Worm (Caenorhabditis elegans) whole organism, L3 larva: ENCODE measurements around the gene col-38.

ENCODE experiments used
- R02D3.7 ChIP-seq: fragments of 150-350 bp; optimal IDR thresholded peaks from 2 replicates; lab custom pipeline; 2014; ENCODE audit warnings: missing biosample characterization, missing genetic modification characterization
- ZK546.5 ChIP-seq: sonication (generic microtip); optimal IDR thresholded peaks from 2 replicates; lab custom pipeline; 2017; ENCODE audit warnings: missing biosample characterization, missing genetic modification characterization
- aly-2 ChIP-seq: fragments of 150-350 bp; optimal IDR thresholded peaks from 2 replicates; lab custom pipeline; 2014; ENCODE audit warnings: missing biosample characterization, missing genetic modification characterization
- ama-1 ChIP-seq: fragments of 150-350 bp; optimal IDR thresholded peaks from 2 replicates; lab custom pipeline; 2018
- ceh-16 ChIP-seq: sonication (generic microtip); optimal IDR thresholded peaks from 2 replicates; lab custom pipeline; 2017; ENCODE audit warnings: missing biosample characterization, missing genetic modification characterization
- ceh-28 ChIP-seq: fragments of 150-350 bp; optimal IDR thresholded peaks from 2 replicates; lab custom pipeline; 2014; ENCODE audit warnings: missing biosample characterization, missing genetic modification reagents, missing genetic modification characterization
- ceh-82 ChIP-seq: fragments of 150-350 bp; optimal IDR thresholded peaks from 2 replicates; lab custom pipeline; 2014; ENCODE audit warnings: missing biosample characterization, missing genetic modification characterization
- ceh-9 ChIP-seq: sonication (generic microtip); optimal IDR thresholded peaks from 2 replicates; lab custom pipeline; 2018; ENCODE audit warnings: missing biosample characterization, missing genetic modification characterization
- daf-12 ChIP-seq: fragments of 150-350 bp; optimal IDR thresholded peaks from 2 replicates; lab custom pipeline; 2014; ENCODE audit warnings: missing biosample characterization, missing genetic modification reagents, missing genetic modification characterization
- egl-27 ChIP-seq: sonication (generic microtip); optimal IDR thresholded peaks from 4 replicates; lab custom pipeline; 2017; ENCODE audit warnings: missing biosample characterization, missing genetic modification reagents, missing genetic modification characterization
- elt-1 ChIP-seq: fragments of 150-350 bp; optimal IDR thresholded peaks from 2 replicates; lab custom pipeline; 2014; ENCODE audit warnings: missing biosample characterization, missing genetic modification characterization
- elt-2 ChIP-seq: sonication (generic microtip); optimal IDR thresholded peaks from 2 replicates; lab custom pipeline; 2016; ENCODE audit warnings: missing genetic modification reagents, mild to moderate bottlenecking, missing genetic modification characterization, missing compliant biosample characterization
- elt-3 ChIP-seq, 3 experiments: fragments of 150-350 bp in 1 of 3; sonication (generic microtip) in 2 of 3; optimal IDR thresholded peaks; 2 replicates in 2 of 3; 4 replicates in 1 of 3; lab custom pipeline; 2014 to 2017; ENCODE audit warnings: missing biosample characterization in 3 of 3, missing genetic modification characterization in 3 of 3
- eor-1 ChIP-seq, 2 experiments: fragments of 150-350 bp; optimal IDR thresholded peaks; 2 replicates each; lab custom pipeline; 2014 to 2018; ENCODE audit warnings: missing biosample characterization in 2 of 2, missing genetic modification characterization in 2 of 2
- fkh-10 ChIP-seq: sonication (generic microtip); optimal IDR thresholded peaks from 2 replicates; lab custom pipeline; 2017; ENCODE audit warnings: missing biosample characterization, missing genetic modification reagents, missing genetic modification characterization
- fkh-2 ChIP-seq: fragments of 150-350 bp; optimal IDR thresholded peaks from 2 replicates; lab custom pipeline; 2014; ENCODE audit warnings: missing biosample characterization, missing genetic modification reagents, missing genetic modification characterization
- fos-1 ChIP-seq: fragments of 150-350 bp; optimal IDR thresholded peaks from 2 replicates; lab custom pipeline; 2014; ENCODE audit warnings: missing biosample characterization, missing genetic modification characterization
- hmg-11 ChIP-seq: sonication (generic microtip); optimal IDR thresholded peaks from 2 replicates; lab custom pipeline; 2016; ENCODE audit warnings: missing genetic modification characterization, missing compliant biosample characterization
- jun-1 ChIP-seq: fragments of 150-350 bp; optimal IDR thresholded peaks from 2 replicates; lab custom pipeline; 2014; ENCODE audit warnings: missing biosample characterization, missing genetic modification reagents, missing genetic modification characterization
- lin-15B ChIP-seq: fragments of 150-350 bp; optimal IDR thresholded peaks from 2 replicates; lab custom pipeline; 2014; ENCODE audit warnings: missing biosample characterization, missing genetic modification characterization
- lin-39 ChIP-seq: fragments of 150-350 bp; optimal IDR thresholded peaks from 2 replicates; lab custom pipeline; 2018; ENCODE audit warnings: missing biosample characterization, missing genetic modification reagents, missing genetic modification characterization
- lsy-12 ChIP-seq: sonication (generic microtip); optimal IDR thresholded peaks from 2 replicates; lab custom pipeline; 2016; ENCODE audit warnings: mild to moderate bottlenecking, missing genetic modification characterization, missing compliant biosample characterization
- mdl-1 ChIP-seq: fragments of 150-350 bp; optimal IDR thresholded peaks from 2 replicates; lab custom pipeline; 2014; ENCODE audit warnings: missing biosample characterization, missing genetic modification characterization
- mml-1 ChIP-seq: fragments of 150-350 bp; sonication (generic microtip); optimal IDR thresholded peaks from 3 replicates; lab custom pipeline; 2014; ENCODE audit warnings: missing biosample characterization, missing genetic modification characterization
- nfya-1 ChIP-seq: sonication (generic microtip); optimal IDR thresholded peaks from 2 replicates; lab custom pipeline; 2017; ENCODE audit warnings: missing genetic modification characterization, mild to moderate bottlenecking, missing compliant biosample characterization, antibody characterized with exemption, moderate library complexity; ENCODE audit not compliant: insufficient read depth
- nhr-11 ChIP-seq: fragments of 150-350 bp; optimal IDR thresholded peaks from 2 replicates; lab custom pipeline; 2014; ENCODE audit warnings: missing biosample characterization, missing genetic modification characterization
- nhr-12 ChIP-seq: fragments of 150-350 bp; optimal IDR thresholded peaks from 2 replicates; lab custom pipeline; 2014; ENCODE audit warnings: missing biosample characterization, missing genetic modification characterization
- nhr-23 ChIP-seq: fragments of 150-350 bp; optimal IDR thresholded peaks from 2 replicates; lab custom pipeline; 2014; ENCODE audit warnings: missing biosample characterization, missing genetic modification reagents, missing genetic modification characterization
- nhr-237 ChIP-seq: fragments of 150-350 bp; optimal IDR thresholded peaks from 2 replicates; lab custom pipeline; 2014; ENCODE audit warnings: missing biosample characterization, missing genetic modification characterization
- nhr-43 ChIP-seq: sonication (generic microtip); optimal IDR thresholded peaks from 2 replicates; lab custom pipeline; 2016; ENCODE audit warnings: mild to moderate bottlenecking, missing genetic modification characterization, missing compliant biosample characterization; ENCODE audit not compliant: poor library complexity, severe bottlenecking
- nhr-67 ChIP-seq: fragments of 150-350 bp; optimal IDR thresholded peaks from 2 replicates; lab custom pipeline; 2014; ENCODE audit warnings: missing biosample characterization, missing genetic modification characterization
- nhr-76 ChIP-seq: fragments of 150-350 bp; sonication (generic microtip); optimal IDR thresholded peaks from 5 replicates; lab custom pipeline; 2014; ENCODE audit warnings: missing biosample characterization, missing genetic modification characterization
- nhr-77 ChIP-seq: fragments of 150-350 bp; optimal IDR thresholded peaks from 2 replicates; lab custom pipeline; 2014; ENCODE audit warnings: missing biosample characterization, missing genetic modification characterization
- pha-4 ChIP-seq: fragments of 150-350 bp; optimal IDR thresholded peaks from 2 replicates; lab custom pipeline; 2014; ENCODE audit warnings: missing biosample characterization, missing genetic modification reagents, missing genetic modification characterization
- pqm-1 ChIP-seq: fragments of 150-350 bp; optimal IDR thresholded peaks from 2 replicates; lab custom pipeline; 2017; ENCODE audit warnings: missing biosample characterization, missing genetic modification characterization, inconsistent platforms
- sea-2 ChIP-seq: fragments of 150-350 bp; sonication (generic microtip); optimal IDR thresholded peaks from 4 replicates; lab custom pipeline; 2014; ENCODE audit warnings: missing biosample characterization, missing genetic modification reagents, missing genetic modification characterization
- skn-1 ChIP-seq: fragments of 150-350 bp; optimal IDR thresholded peaks from 2 replicates; lab custom pipeline; 2014; ENCODE audit warnings: missing biosample characterization, missing genetic modification characterization
- snpc-4 ChIP-seq: fragments of 150-350 bp; optimal IDR thresholded peaks from 2 replicates; lab custom pipeline; 2014; ENCODE audit warnings: missing biosample characterization, missing genetic modification characterization
- unc-39 ChIP-seq: sonication (generic microtip); optimal IDR thresholded peaks from 4 replicates; lab custom pipeline; 2017; ENCODE audit warnings: missing biosample characterization, missing genetic modification characterization
- unc-62 ChIP-seq: fragments of 150-350 bp; sonication (generic microtip); optimal IDR thresholded peaks from 4 replicates; lab custom pipeline; 2014; ENCODE audit warnings: missing biosample characterization, missing genetic modification reagents, missing genetic modification characterization
- zag-1 ChIP-seq: fragments of 150-350 bp; optimal IDR thresholded peaks from 2 replicates; lab custom pipeline; 2014; ENCODE audit warnings: missing biosample characterization, missing genetic modification characterization
- ztf-11 ChIP-seq: fragments of 150-350 bp; optimal IDR thresholded peaks from 2 replicates; lab custom pipeline; 2014; ENCODE audit warnings: missing biosample characterization, missing genetic modification characterization
- ztf-4 ChIP-seq: fragments of 150-350 bp; optimal IDR thresholded peaks from 2 replicates; lab custom pipeline; 2014; ENCODE audit warnings: missing biosample characterization, missing genetic modification characterization

The col-38 gene

ce11 chrII:8559188-8559587 lies 9.7 kb downstream of the col-38 start:
- TF ChIP-seq jun-1 (tag; lab: Kevin White, UChicago) (peak; percentile 17), fkh-10 (GFP tag; lab: Kevin White, UChicago) (peak; percentile 98), nhr-11 (tag; lab: Kevin White, UChicago) (peak; percentile 32), ztf-11 (no peak), pqm-1 (tag; lab: Kevin White, UChicago) (no peak), nfya-1 (tag; lab: Kevin White, UChicago) (peak; percentile 1), ceh-28 (tag; lab: Kevin White, UChicago) (peak; percentile 31), nhr-23 (peak; percentile 29)

ce11 chrII:8556166-8556565 lies 12.7 kb downstream of the col-38 start, which contains the start of gene glb-27:
Gene glb-27 (minus strand): TSS chrII:8556266.
- TF ChIP-seq nhr-77 (tag; lab: Kevin White, UChicago): no peak

DNA sequence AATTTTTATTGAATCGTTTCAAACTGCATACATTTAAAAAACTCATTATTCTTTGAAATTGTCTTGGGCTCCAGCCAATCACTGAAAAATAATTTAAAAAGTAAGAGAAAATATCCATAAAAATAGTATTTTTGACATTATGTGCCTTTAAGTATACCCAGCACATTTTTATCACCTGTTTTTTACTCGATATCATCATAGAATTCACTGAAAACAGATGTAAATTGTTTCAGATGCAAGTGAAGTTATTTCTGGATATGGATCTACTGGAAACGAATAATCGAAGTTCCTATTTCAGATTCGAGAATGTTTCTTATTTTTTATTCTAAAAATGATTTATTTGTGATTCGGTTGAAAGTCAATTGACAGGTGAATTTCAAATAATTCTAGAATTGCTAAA lies 14.3 kb downstream of the col-38 start:
- no peak for TF ChIP-seq ZK546.5 (tag; lab: Kevin White, UChicago)
- no peak for TF ChIP-seq fos-1
- no peak for TF ChIP-seq egl-27 (tag; lab: Kevin White, UChicago)
- TF ChIP-seq ceh-16 (tag; lab: Kevin White, UChicago): no peak
- no peak for TF ChIP-seq nhr-11 (tag; lab: Kevin White, UChicago)
- TF ChIP-seq fkh-2 (tag; lab: Kevin White, UChicago): no peak

DNA sequence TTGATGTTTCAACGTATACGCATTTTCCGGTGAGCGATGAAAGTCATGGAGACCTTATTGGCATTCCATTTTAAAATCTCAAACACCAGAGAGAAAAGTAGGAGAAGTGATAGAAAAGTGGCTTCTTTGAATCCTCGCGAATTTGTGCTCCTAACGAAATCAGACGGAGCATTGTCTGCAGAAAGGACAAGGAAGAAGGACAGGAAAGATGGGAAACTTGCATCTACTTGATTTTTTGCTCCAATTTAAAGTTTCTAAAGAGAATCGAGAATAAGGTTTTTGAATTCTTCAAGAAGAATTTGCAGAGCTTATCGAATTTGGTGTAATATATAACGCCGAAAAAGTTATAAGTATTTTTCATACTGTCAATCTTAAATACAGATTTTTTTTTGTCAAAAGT lies 17.8 kb downstream of the col-38 start:
- TF ChIP-seq nhr-76 (tag; lab: Kevin White, UChicago) (no peak), egl-27 (tag; lab: Kevin White, UChicago) (no peak), fkh-10 (GFP tag; lab: Kevin White, UChicago) (peak; percentile 47), nhr-43 (tag; lab: Kevin White, UChicago) (no peak), skn-1 (tag; lab: Kevin White, UChicago) (no peak), lin-15B (tag; lab: Kevin White, UChicago) (no peak)

DNA sequence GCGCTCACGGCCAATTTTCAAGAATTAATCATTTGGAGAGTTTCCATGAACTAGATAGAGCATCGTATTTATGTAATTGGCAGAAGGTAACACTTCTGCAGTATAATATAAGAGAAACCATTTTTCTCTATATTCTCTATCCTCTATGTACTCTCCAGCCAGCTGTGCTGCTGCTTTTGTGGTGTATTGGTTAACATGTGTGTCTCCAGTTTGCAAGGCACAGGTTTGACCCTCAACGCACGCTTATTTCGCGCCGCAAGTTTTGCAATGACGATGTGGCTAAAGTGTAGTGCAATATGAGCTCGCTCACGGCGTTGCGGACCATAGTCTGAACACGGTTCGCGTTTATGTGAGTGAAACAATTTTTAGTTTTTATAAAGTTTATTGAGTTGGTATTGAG lies 21.9 kb downstream of the col-38 start:
- TF ChIP-seq nhr-67 (tag; lab: Kevin White, UChicago) (no peak), ztf-11 (no peak), jun-1 (tag; lab: Kevin White, UChicago) (peak; percentile 17), mml-1 (tag; lab: Kevin White, UChicago) (no peak), nhr-23 (no peak), elt-2 (peak; percentile 36), unc-39 (tag; lab: Kevin White, UChicago) (no peak), ZK546.5 (tag; lab: Kevin White, UChicago) (no peak), nhr-237 (tag; lab: Kevin White, UChicago) (no peak), skn-1 (tag; lab: Kevin White, UChicago) (peak; percentile 36), sea-2 (GFP tag; lab: Kevin White, UChicago) (no peak), ceh-82 (tag; lab: Kevin White, UChicago) (no peak), R02D3.7 (tag; lab: Kevin White, UChicago) (no peak), eor-1 (tag; optimal IDR thresholded peaks at IDR 0.05; lab: Kevin White, UChicago) (no peak), egl-27 (tag; lab: Kevin White, UChicago) (peak; percentile 22), snpc-4 (tag; lab: Kevin White, UChicago) (peak; percentile 11), fkh-2 (tag; lab: Kevin White, UChicago) (no peak), ceh-28 (tag; lab: Kevin White, UChicago) (no peak), pqm-1 (tag; lab: Kevin White, UChicago) (no peak), nhr-11 (tag; lab: Kevin White, UChicago) (no peak), nfya-1 (tag; lab: Kevin White, UChicago) (peak; percentile 52), lin-39 (tag; lab: Kevin White, UChicago) (peak; percentile 54), nhr-76 (tag; lab: Kevin White, UChicago) (no peak), nhr-12 (no peak), ama-1 (no peak), elt-1 (tag; lab: Kevin White, UChicago) (no peak), elt-3 (tag; optimal IDR thresholded peaks at IDR 0.05; lab: Kevin White, UChicago) (no peak), ztf-4 (tag; lab: Kevin White, UChicago) (no peak), ceh-16 (tag; lab: Kevin White, UChicago) (no peak), aly-2 (tag; lab: Kevin White, UChicago) (no peak), hmg-11 (tag; lab: Kevin White, UChicago) (no peak), zag-1 (tag; lab: Kevin White, UChicago) (no peak), nhr-77 (tag; lab: Kevin White, UChicago) (no peak), mdl-1 (tag; lab: Kevin White, UChicago) (no peak), unc-62 (GFP tag; lab: Kevin White, UChicago) (no peak), lsy-12 (tag; lab: Kevin White, UChicago) (peak; percentile 22), pha-4 (tag; lab: Kevin White, UChicago) (peak; percentile 77), daf-12 (no peak), ceh-9 (tag; lab: Kevin White, UChicago) (no peak), fos-1 (no peak), lin-15B (tag; lab: Kevin White, UChicago) (no peak)
